Fruit fly (Drosophila melanogaster): ENCODE data around the gene CG4098.

Gene CG4098

DNA sequence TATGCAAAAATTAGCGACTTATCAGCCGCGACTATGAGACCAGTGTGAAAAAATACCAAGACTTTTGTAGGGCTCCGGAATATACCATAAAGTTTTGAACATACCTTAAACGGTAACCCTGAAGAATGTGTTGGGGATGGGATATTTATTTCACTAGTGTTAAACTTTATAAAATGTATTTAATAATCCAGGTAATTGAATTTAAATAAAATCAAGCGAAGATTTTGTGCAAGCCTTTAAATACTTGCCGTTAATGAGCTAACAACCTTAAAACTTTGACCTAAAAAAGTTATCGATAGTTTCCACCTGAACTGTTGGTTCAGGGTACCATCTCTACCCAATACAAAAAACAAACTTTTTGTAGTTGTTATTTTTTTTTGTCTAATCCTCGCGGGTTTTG lies 3.0 kb upstream of the CG4098 start, which contains the start of gene CG4101 (continued):
- TF ChIP-seq CG32772 (GFP tag; IDR thresholded peaks at IDR 0.05) (peak; percentile 77), sc (optimal IDR thresholded peaks at IDR 0.05) (no peak), sc (GFP tag; optimal IDR thresholded peaks at IDR 0.05) (no peak), inv (GFP tag; IDR thresholded peaks at IDR 0.05; ENCODE audit: partially characterized antibody) (peak; percentile 72), chif (GFP tag; optimal IDR thresholded peaks at IDR 0.05) (peak; percentile 54 to 79), CG31441 (GFP tag; IDR thresholded peaks at IDR 0.05) (peak; percentile 65), CG12104 (GFP tag; optimal IDR thresholded peaks at IDR 0.05) (peak; percentile 74), CG11085 (GFP tag; IDR thresholded peaks at IDR 0.05) (peak; percentile 46; the same call in 1 of the 2 replicates), Max (GFP tag; optimal IDR thresholded peaks at IDR 0.05) (peak; percentile 72), CG10267 (tag; optimal IDR thresholded peaks at IDR 0.05) (peak; percentile 85), CG6854 (GFP tag; optimal IDR thresholded peaks at IDR 0.05) (peak; percentile 30), wor (GFP tag; IDR thresholded peaks at IDR 0.05) (peak; percentile 57; the same call in 1 of the 2 replicates), tx (GFP tag; optimal IDR thresholded peaks at IDR 0.05) (peak; percentile 70), E2f1 (GFP tag; IDR thresholded peaks at IDR 0.05) (peak; percentile 67), CkIIα-i1 (GFP tag; IDR thresholded peaks at IDR 0.05) (no peak), CG17328 (GFP tag; IDR thresholded peaks at IDR 0.05) (peak; percentile 69), NfI (GFP tag; optimal IDR thresholded peaks at IDR 0.05) (peak; percentile 83), ranshi (GFP tag; IDR thresholded peaks at IDR 0.05) (peak; percentile 71; the same call in 1 of the 2 replicates), jigr1 (GFP tag; IDR thresholded peaks at IDR 0.05) (no peak), CG11560 (tag; IDR thresholded peaks at IDR 0.05) (0 out of 3 replicates have a peak, but pooled peaks have one; percentile 48), salm (tag; optimal IDR thresholded peaks at IDR 0.05) (peak; percentile 5), CG12071 (GFP tag; optimal IDR thresholded peaks at IDR 0.05) (peak; percentile 15), D19B (GFP tag; optimal IDR thresholded peaks at IDR 0.05) (peak; percentile 46), h (optimal IDR thresholded peaks at IDR 0.05) (no peak), hb (GFP tag; IDR thresholded peaks at IDR 0.05; ENCODE audit: partially characterized antibody) (no peak; the same call in 2 of the 3 replicates), CG13775 (GFP tag; optimal IDR thresholded peaks at IDR 0.05) (peak; percentile 77), usp (GFP tag; optimal IDR thresholded peaks at IDR 0.05) (no peak), fd102C (GFP tag; optimal IDR thresholded peaks at IDR 0.05) (no peak), Ada2b (GFP tag; IDR thresholded peaks at IDR 0.05) (peak; percentile 70), ssp (GFP tag; IDR thresholded peaks at IDR 0.05) (peak; percentile 57), CG4617 (GFP tag; optimal IDR thresholded peaks at IDR 0.05; ENCODE audit: borderline replicate concordance) (peak; percentile 51), CG12659 (GFP tag; optimal IDR thresholded peaks at IDR 0.05) (peak; percentile 86), Scr (GFP tag; IDR thresholded peaks at IDR 0.05; ENCODE audit: partially characterized antibody) (peak; percentile 87), CG17802 (tag; optimal IDR thresholded peaks at IDR 0.05) (peak; percentile 50), Oaz (GFP tag; IDR thresholded peaks at IDR 0.05) (no peak), hkb (optimal IDR thresholded peaks at IDR 0.05) (peak; percentile 42), hkb (GFP tag; IDR thresholded peaks at IDR 0.05) (peak; percentile 71), dysf (GFP tag; IDR thresholded peaks at IDR 0.05) (peak; percentile 78), Sry-β (GFP tag; optimal IDR thresholded peaks at IDR 0.05) (no peak), CG4730 (GFP tag; IDR thresholded peaks at IDR 0.05) (peak; percentile 62), CG31365 (tag; optimal IDR thresholded peaks at IDR 0.05) (peak; percentile 20), Sry-δ (GFP tag; optimal IDR thresholded peaks at IDR 0.05) (peak; percentile 94), CG1024 (GFP tag; IDR thresholded peaks at IDR 0.05) (peak; percentile 63), so (GFP tag; IDR thresholded peaks at IDR 0.05) (peak; percentile 71; the same call in 1 of the 3 replicates), Fer1 (GFP tag; optimal IDR thresholded peaks at IDR 0.05) (peak; percentile 80), CG34376 (GFP tag; optimal IDR thresholded peaks at IDR 0.05) (peak; percentile 77), CG13624 (GFP tag; optimal IDR thresholded peaks at IDR 0.05) (peak; percentile 74), cad (GFP tag; optimal IDR thresholded peaks at IDR 0.05) (no peak), Ravus (GFP tag; IDR thresholded peaks at IDR 0.05) (peak; percentile 28; the same call in 1 of the 2 replicates), ab (GFP tag; optimal IDR thresholded peaks at IDR 0.05) (peak; percentile 24), MBD-R2 (GFP tag; IDR thresholded peaks at IDR 0.05) (peak; percentile 86), CG8089 (GFP tag; optimal IDR thresholded peaks at IDR 0.05) (peak; percentile 22)
